Worm (Caenorhabditis elegans): Measurements from ENCODE around the gene Y46D2A.2.

Y46D2A.2 gene

DNA sequence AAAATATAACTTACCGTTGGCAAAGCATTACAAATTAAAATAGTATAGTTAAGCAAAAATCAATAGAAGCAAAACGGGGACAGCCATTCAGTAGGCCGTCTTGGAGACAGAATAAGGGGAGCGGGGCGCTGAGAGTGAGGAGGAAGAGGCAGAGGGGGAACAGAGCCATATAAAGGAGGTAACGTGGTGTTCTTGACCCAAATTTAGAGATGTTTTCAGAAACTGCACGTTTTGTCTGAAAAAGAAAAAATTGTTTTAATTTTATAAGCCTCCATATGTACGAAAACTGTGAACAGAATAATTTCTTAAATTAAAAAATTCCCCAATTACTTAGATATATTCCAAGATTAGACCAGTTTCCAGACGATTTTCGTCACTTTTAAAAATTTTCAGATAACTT is 9.6 kb downstream of the Y46D2A.2 start, which contains the start of gene F39E9.6:
TSS of gene F39E9.6 (minus strand) at position 101 of the 400 bp plus-strand sequence.
- TF ChIP-seq unc-86 (tag; optimal IDR thresholded peaks at IDR 0.05) (no peak), che-1 (tag; optimal IDR thresholded peaks at IDR 0.05) (no peak), ahr-1 (tag; optimal IDR thresholded peaks at IDR 0.05) (no peak), elt-4 (tag; optimal IDR thresholded peaks at IDR 0.05) (no peak), ceh-31 (tag; optimal IDR thresholded peaks at IDR 0.05) (no peak), T23F11.4 (GFP tag; optimal IDR thresholded peaks at IDR 0.05) (no peak), rnt-1 (tag; optimal IDR thresholded peaks at IDR 0.05) (no peak), eyg-1 (tag; optimal IDR thresholded peaks at IDR 0.05) (no peak), fax-1 (tag; optimal IDR thresholded peaks at IDR 0.05) (no peak), lin-11 (tag; optimal IDR thresholded peaks at IDR 0.05) (no peak), ceh-30 (tag; optimal IDR thresholded peaks at IDR 0.05) (no peak), tbx-2 (tag; optimal IDR thresholded peaks at IDR 0.05) (no peak), hlh-15 (tag; optimal IDR thresholded peaks at IDR 0.05) (no peak), dve-1 (tag; optimal IDR thresholded peaks at IDR 0.05) (no peak), ceh-18 (tag; optimal IDR thresholded peaks at IDR 0.05) (no peak), ceh-45 (GFP tag; IDR thresholded peaks at IDR 0.05) (no peak), ceh-48 (tag; optimal IDR thresholded peaks at IDR 0.05) (no peak)

DNA sequence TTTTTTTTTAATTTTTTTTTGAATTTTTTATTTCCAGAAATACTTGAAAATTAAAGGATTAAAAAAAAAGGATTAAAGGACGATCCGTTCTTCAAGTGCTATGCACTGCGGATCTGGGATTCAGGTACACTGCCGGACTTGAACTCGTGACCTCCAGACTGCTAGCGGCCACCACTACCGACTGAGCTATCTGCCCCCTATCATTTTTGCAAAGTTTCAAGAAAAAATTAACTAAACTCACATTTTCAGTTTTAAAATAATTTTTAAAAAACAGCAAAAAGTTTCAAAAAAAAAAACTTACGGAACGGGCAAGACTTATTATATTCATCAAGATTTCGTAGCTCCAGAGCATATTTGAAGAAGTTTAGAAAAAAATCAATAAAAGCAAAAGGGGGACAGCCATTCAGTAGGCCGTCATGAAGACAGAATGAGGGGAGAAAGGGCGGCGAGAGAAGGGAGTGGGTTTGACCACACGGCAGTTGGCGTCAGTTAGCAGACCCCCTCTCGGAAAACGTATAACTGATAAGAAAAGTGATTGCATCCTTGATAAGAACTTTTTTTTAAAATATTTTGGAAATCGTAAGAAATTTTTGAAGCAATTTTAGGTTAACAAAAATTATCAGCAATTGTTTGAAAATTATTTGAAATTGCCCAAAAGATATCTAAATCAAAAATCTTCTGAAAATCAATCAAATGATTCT is 12.0 kb downstream of the Y46D2A.2 start:
- TF ChIP-seq mec-3 (tag; optimal IDR thresholded peaks at IDR 0.05; ENCODE audit: borderline replicate concordance), result no peak
- TF ChIP-seq ceh-48 (tag; optimal IDR thresholded peaks at IDR 0.05), result peak; percentile 73
- TF ChIP-seq fkh-10 (GFP tag; optimal IDR thresholded peaks at IDR 0.05), result no peak
- TF ChIP-seq K02D7.2 (tag; optimal IDR thresholded peaks at IDR 0.05), result no peak
- TF ChIP-seq pha-4 (tag; optimal IDR thresholded peaks at IDR 0.05), result no peak
- no peak for TF ChIP-seq tbx-2 (tag; optimal IDR thresholded peaks at IDR 0.05)
- TF ChIP-seq ttx-3 (tag; optimal IDR thresholded peaks at IDR 0.05), result no peak
- TF ChIP-seq K09A11.1 (tag; optimal IDR thresholded peaks at IDR 0.05; ENCODE audit: insufficient read depth), result no peak
- no peak for TF ChIP-seq che-1 (tag; optimal IDR thresholded peaks at IDR 0.05)
- TF ChIP-seq hlh-30 (tag; optimal IDR thresholded peaks at IDR 0.05; ENCODE audit: insufficient read depth), result no peak
- no peak for TF ChIP-seq fax-1 (tag; optimal IDR thresholded peaks at IDR 0.05)
- TF ChIP-seq ref-2 (tag; optimal IDR thresholded peaks at IDR 0.05), result no peak
- no peak for TF ChIP-seq madf-2 (tag; optimal IDR thresholded peaks at IDR 0.05)
- peak; percentile 68 for TF ChIP-seq elt-2 (tag; optimal IDR thresholded peaks at IDR 0.05)
- TF ChIP-seq rnt-1 (tag; optimal IDR thresholded peaks at IDR 0.05), result peak; percentile 12

- no peak for TF ChIP-seq dve-1 (tag; optimal IDR thresholded peaks at IDR 0.05)
- TF ChIP-seq ztf-16 (tag; optimal IDR thresholded peaks at IDR 0.05), result no peak
- no peak for TF ChIP-seq elt-2 (tag; optimal IDR thresholded peaks at IDR 0.05)
- TF ChIP-seq unc-55 (GFP tag; optimal IDR thresholded peaks at IDR 0.05), result peak; percentile 21
- no peak for TF ChIP-seq fkh-10 (GFP tag; optimal IDR thresholded peaks at IDR 0.05)
- TF ChIP-seq ceh-48 (tag; optimal IDR thresholded peaks at IDR 0.05), result peak; percentile 45
- TF ChIP-seq ama-1 (optimal IDR thresholded peaks at IDR 0.05), result peak; percentile 4
- no peak for TF ChIP-seq mec-3 (tag; optimal IDR thresholded peaks at IDR 0.05; ENCODE audit: borderline replicate concordance)
These were observed 19.5 kb downstream of the Y46D2A.2 start for ce11 chrII:3303582-3303981.

ce11 chrII:3299457-3299856 is 23.6 kb downstream of the Y46D2A.2 start, which contains the start of gene btb-22:
TSS of gene btb-22 (plus strand) at chrII:3299757.
- TF ChIP-seq C38D4.7 (GFP tag; optimal IDR thresholded peaks at IDR 0.05), result no peak
- TF ChIP-seq pha-2 (tag; optimal IDR thresholded peaks at IDR 0.05), result no peak
- TF ChIP-seq ahr-1 (tag; optimal IDR thresholded peaks at IDR 0.05), result no peak
- no peak for TF ChIP-seq pag-3 (tag; optimal IDR thresholded peaks at IDR 0.05; ENCODE audit: borderline replicate concordance)
- TF ChIP-seq F13H6.1 (tag; optimal IDR thresholded peaks at IDR 0.05), result no peak
- no peak for TF ChIP-seq lim-6 (tag; optimal IDR thresholded peaks at IDR 0.05)
- no peak for TF ChIP-seq fkh-10 (GFP tag; optimal IDR thresholded peaks at IDR 0.05)
- TF ChIP-seq nhr-232 (tag; optimal IDR thresholded peaks at IDR 0.05), result no peak
- no peak for TF ChIP-seq pax-1 (tag; optimal IDR thresholded peaks at IDR 0.05)
- TF ChIP-seq ztf-16 (tag; optimal IDR thresholded peaks at IDR 0.05), result no peak
- TF ChIP-seq Y22D7AL.16 (tag; optimal IDR thresholded peaks at IDR 0.05), result no peak
- TF ChIP-seq fkh-6 (tag; optimal IDR thresholded peaks at IDR 0.05), result no peak
